Fruit fly (Drosophila melanogaster) S2 (cell line): ENCODE results near the gene inaE.

Experiments
- CG8478 ChIP-seq: fragments of >200 bp; optimal IDR thresholded peaks from 2 replicates; lab custom pipeline; 2018
- CTCF ChIP-seq, 2 experiments: fragments of >200 bp; optimal IDR thresholded peaks; 2 replicates each; lab custom pipeline; 2018

dm6 chrX:13818172-13818472 lies 34.6 kb downstream of the inaE start:
- TF ChIP-seq CG8478 (no peak), CTCF (optimal IDR thresholded peaks at IDR 0.05; lab: Kevin White, UChicago) (no peak)
